Worm (Caenorhabditis elegans) whole organism, L1 larva: ENCODE data around the gene C01G10.1.

Source experiments
- C04F5.9 ChIP-seq: sonication (generic microtip); optimal IDR thresholded peaks from 2 replicates; lab custom pipeline; 2016; ENCODE audit warnings: missing genetic modification characterization, missing compliant biosample characterization
- C34B4.2 ChIP-seq: sonication (generic microtip); optimal IDR thresholded peaks from 2 replicates; lab custom pipeline; 2017; ENCODE audit warnings: mild to moderate bottlenecking, missing genetic modification characterization, missing compliant biosample characterization
- blmp-1 ChIP-seq: fragments of 150-350 bp; optimal IDR thresholded peaks from 2 replicates; lab custom pipeline; 2014; ENCODE audit warnings: missing biosample characterization, missing genetic modification characterization
- ceh-82 ChIP-seq, 3 experiments: fragments of 150-350 bp in 1 of 3; sonication (generic microtip) in 2 of 3; optimal IDR thresholded peaks; 2 replicates each; lab custom pipeline; 2014 to 2017; ENCODE audit warnings: missing biosample characterization in 3 of 3, missing genetic modification characterization in 3 of 3
- ces-1 ChIP-seq: fragments of 150-350 bp; optimal IDR thresholded peaks from 2 replicates; lab custom pipeline; 2014; ENCODE audit warnings: missing biosample characterization, missing genetic modification reagents, missing genetic modification characterization
- dpl-1 ChIP-seq, 3 experiments: fragments of 150-350 bp in 2 of 3; sonication (generic microtip) in 1 of 3; optimal IDR thresholded peaks; 2 replicates each; lab custom pipeline; 2014 to 2017; ENCODE audit warnings: missing biosample characterization in 3 of 3, missing genetic modification characterization in 3 of 3, missing genetic modification reagents in 3 of 3
- dsc-1 ChIP-seq: sonication (generic microtip); optimal IDR thresholded peaks from 2 replicates; lab custom pipeline; 2016; ENCODE audit warnings: mild to moderate bottlenecking, missing genetic modification characterization, missing compliant biosample characterization
- efl-1 ChIP-seq, 4 experiments: fragments of 150-350 bp; optimal IDR thresholded peaks in 3 of 4; peaks in 1 of 4; 1 replicate in 1 of 4; 2 replicates in 3 of 4; lab custom pipeline; 2014; ENCODE audit warnings: missing biosample characterization in 2 of 4, missing genetic modification characterization in 2 of 4, missing genetic modification reagents in 2 of 4
- egl-13 ChIP-seq: sonication (generic microtip); optimal IDR thresholded peaks from 2 replicates; lab custom pipeline; 2016; ENCODE audit warnings: missing genotype, missing genetic modification reagents, missing genetic modification characterization, missing compliant biosample characterization
- egl-27 ChIP-seq, 2 experiments: fragments of 150-350 bp in 1 of 2; sonication (generic microtip); optimal IDR thresholded peaks; 3 replicates each; lab custom pipeline; 2017 to 2018; ENCODE audit warnings: missing biosample characterization in 2 of 2, missing genetic modification characterization in 2 of 2, missing genetic modification reagents in 2 of 2
- elt-2 ChIP-seq: sonication (generic microtip); optimal IDR thresholded peaks from 2 replicates; lab custom pipeline; 2016; ENCODE audit warnings: missing genetic modification characterization, mild to moderate bottlenecking, inconsistent platforms, missing compliant biosample characterization, missing genetic modification reagents
- ets-5 ChIP-seq: fragments of 200-800 bp; sonication (Bioruptor generic); IDR thresholded peaks from 2 replicates; pipeline ENCODE4 v1.3.6; 2022; ENCODE audit warnings: missing genetic modification characterization, missing compliant biosample characterization
- fkh-10 ChIP-seq: sonication (generic microtip); optimal IDR thresholded peaks from 2 replicates; lab custom pipeline; 2017; ENCODE audit warnings: missing biosample characterization, missing genetic modification reagents, missing genetic modification characterization
- fkh-4 ChIP-seq: sonication (generic microtip); optimal IDR thresholded peaks from 2 replicates; lab custom pipeline; 2016; ENCODE audit warnings: missing compliant biosample characterization, missing genetic modification characterization, borderline replicate concordance
- fkh-8 ChIP-seq: sonication (generic microtip); optimal IDR thresholded peaks from 2 replicates; lab custom pipeline; 2016; ENCODE audit warnings: mild to moderate bottlenecking, missing genetic modification characterization, missing compliant biosample characterization
- fos-1 ChIP-seq: fragments of 150-350 bp; optimal IDR thresholded peaks from 2 replicates; lab custom pipeline; 2014; ENCODE audit warnings: missing biosample characterization, missing genetic modification characterization
- hlh-17 ChIP-seq: fragments of 200-800 bp; sonication (Bioruptor generic); optimal IDR thresholded peaks from 2 replicates; lab custom pipeline; 2018; ENCODE audit warnings: missing genetic modification characterization, mild to moderate bottlenecking, missing compliant biosample characterization, moderate library complexity, borderline replicate concordance
- hlh-4 ChIP-seq: sonication (generic microtip); optimal IDR thresholded peaks from 2 replicates; lab custom pipeline; 2016; ENCODE audit warnings: mild to moderate bottlenecking, missing genetic modification characterization, missing compliant biosample characterization
- isw-1 ChIP-seq: fragments of 200-800 bp; sonication (Bioruptor generic); IDR thresholded peaks from 2 replicates; pipeline ENCODE4 v1.3.6; 2022; ENCODE audit warnings: missing genetic modification characterization, missing compliant biosample characterization
- lin-13 ChIP-seq: fragments of 150-350 bp; optimal IDR thresholded peaks from 2 replicates; lab custom pipeline; 2014; ENCODE audit warnings: missing biosample characterization, missing genetic modification reagents, missing genetic modification characterization
- lin-14 ChIP-seq: fragments of 200-800 bp; sonication (Bioruptor generic); optimal IDR thresholded peaks from 2 replicates; lab custom pipeline; 2018; ENCODE audit warnings: mild to moderate bottlenecking, missing genetic modification characterization, moderate library complexity, missing compliant biosample characterization
- lin-15B ChIP-seq: fragments of 150-350 bp; sonication (generic microtip); optimal IDR thresholded peaks from 3 replicates; lab custom pipeline; 2014; ENCODE audit warnings: missing biosample characterization, missing genetic modification characterization
- lin-39 ChIP-seq: fragments of 150-350 bp; optimal IDR thresholded peaks from 2 replicates; lab custom pipeline; 2014; ENCODE audit warnings: missing biosample characterization, missing genetic modification reagents, missing genetic modification characterization
- lir-3 ChIP-seq: sonication (generic microtip); optimal IDR thresholded peaks from 2 replicates; lab custom pipeline; 2016; ENCODE audit warnings: mild to moderate bottlenecking, missing genetic modification characterization, moderate library complexity, missing compliant biosample characterization; ENCODE audit not compliant: poor library complexity
- lsy-2 ChIP-seq, 2 experiments: fragments of 150-350 bp; optimal IDR thresholded peaks; 2 replicates each; lab custom pipeline; 2014; ENCODE audit warnings: missing biosample characterization in 2 of 2, missing genetic modification characterization in 2 of 2
- mab-9 ChIP-seq: fragments of 200-800 bp; sonication (Bioruptor generic); IDR thresholded peaks from 2 replicates; pipeline ENCODE4 v1.3.6; 2022; ENCODE audit warnings: missing genetic modification reagents, missing genetic modification characterization, missing compliant biosample characterization
- mef-2 ChIP-seq: fragments of 150-350 bp; optimal IDR thresholded peaks from 2 replicates; lab custom pipeline; 2014; ENCODE audit warnings: missing biosample characterization, missing genetic modification characterization
- nhr-12 ChIP-seq: sonication (generic microtip); optimal IDR thresholded peaks from 2 replicates; lab custom pipeline; 2017; ENCODE audit warnings: missing biosample characterization, missing genetic modification characterization
- nhr-19 ChIP-seq: fragments of 200-800 bp; sonication (Bioruptor generic); conservative IDR thresholded peaks from 2 replicates; pipeline ENCODE4 v1.3.6; 2022; ENCODE audit warnings: missing genetic modification characterization, missing compliant biosample characterization
- nhr-237 ChIP-seq: fragments of 150-350 bp; optimal IDR thresholded peaks from 2 replicates; lab custom pipeline; 2014; ENCODE audit warnings: missing biosample characterization, missing genetic modification characterization
- nhr-28 ChIP-seq: fragments of 150-350 bp; optimal IDR thresholded peaks from 2 replicates; lab custom pipeline; 2014; ENCODE audit warnings: missing biosample characterization, missing genetic modification characterization
- nhr-47 ChIP-seq: sonication (generic microtip); optimal IDR thresholded peaks from 2 replicates; lab custom pipeline; 2016; ENCODE audit warnings: mild to moderate bottlenecking, missing genetic modification characterization, moderate library complexity, missing compliant biosample characterization
- nhr-76 ChIP-seq: sonication (generic microtip); optimal IDR thresholded peaks from 2 replicates; lab custom pipeline; 2017; ENCODE audit warnings: missing biosample characterization, missing genetic modification characterization
- nhr-84 ChIP-seq: sonication (generic microtip); optimal IDR thresholded peaks from 2 replicates; lab custom pipeline; 2017; ENCODE audit warnings: missing biosample characterization, missing genetic modification characterization
- nhr-90 ChIP-seq: sonication (generic microtip); optimal IDR thresholded peaks from 2 replicates; lab custom pipeline; 2016; ENCODE audit warnings: mild to moderate bottlenecking, missing genetic modification characterization, missing compliant biosample characterization; ENCODE audit not compliant: poor library complexity
- rnt-1 ChIP-seq: sonication (generic microtip); optimal IDR thresholded peaks from 2 replicates; lab custom pipeline; 2016; ENCODE audit warnings: mild to moderate bottlenecking, missing genetic modification characterization, moderate library complexity, missing compliant biosample characterization
- skn-1 ChIP-seq: fragments of 150-350 bp; optimal IDR thresholded peaks from 2 replicates; lab custom pipeline; 2014; ENCODE audit warnings: missing biosample characterization, missing genetic modification characterization
- snpc-4 ChIP-seq: fragments of 150-350 bp; optimal IDR thresholded peaks from 2 replicates; lab custom pipeline; 2014; ENCODE audit warnings: missing biosample characterization, missing genetic modification characterization
- sptf-1 ChIP-seq: fragments of 150-350 bp; optimal IDR thresholded peaks from 2 replicates; lab custom pipeline; 2014; ENCODE audit warnings: missing biosample characterization, missing genetic modification characterization
- swsn-7 ChIP-seq: sonication (generic microtip); optimal IDR thresholded peaks from 2 replicates; lab custom pipeline; 2016; ENCODE audit warnings: missing genetic modification characterization, missing compliant biosample characterization
- tbx-2 ChIP-seq: sonication (generic microtip); optimal IDR thresholded peaks from 2 replicates; lab custom pipeline; 2016; ENCODE audit warnings: missing genetic modification characterization, missing compliant biosample characterization
- unc-30 ChIP-seq: sonication (generic microtip); optimal IDR thresholded peaks from 2 replicates; lab custom pipeline; 2017; ENCODE audit warnings: missing biosample characterization, missing genetic modification characterization
- unc-86 ChIP-seq: sonication (generic microtip); optimal IDR thresholded peaks from 2 replicates; lab custom pipeline; 2016; ENCODE audit warnings: missing genetic modification characterization, missing compliant biosample characterization
- zag-1 ChIP-seq: fragments of 150-350 bp; optimal IDR thresholded peaks from 2 replicates; lab custom pipeline; 2014; ENCODE audit warnings: missing biosample characterization, missing genetic modification characterization
- ztf-11 ChIP-seq, 2 experiments: sonication (generic microtip); optimal IDR thresholded peaks; 2 replicates each; lab custom pipeline; 2016 to 2017; ENCODE audit warnings: missing genetic modification characterization in 2 of 2, missing biosample characterization in 1 of 2, missing compliant biosample characterization in 1 of 2

The C01G10.1 gene

ce11 chrV:15071015-15071810 is 28.3 kb upstream of the C01G10.1 start, which contains the start of gene unc-76 (continued):
- TF ChIP-seq nhr-84: no peak
- no peak for TF ChIP-seq nhr-12 (tag; lab: Kevin White, UChicago)
- no peak for TF ChIP-seq ces-1 (GFP tag; lab: Kevin White, UChicago)
- TF ChIP-seq dpl-1 (GFP tag; optimal IDR thresholded peaks at IDR 0.05; lab: Kevin White, UChicago): peak; percentile 49 to 59 (median 57)
- TF ChIP-seq fos-1 (tag; lab: Kevin White, UChicago): peak; percentile 77
- peak; percentile 40 for TF ChIP-seq fkh-4 (tag; lab: Kevin White, UChicago)
- TF ChIP-seq C34B4.2 (tag; lab: Kevin White, UChicago): no peak
- TF ChIP-seq, all 84 proteins: peak for 52

ce11 chrV:15072738-15073137 is 26.8 kb upstream of the C01G10.1 start:
- TF ChIP-seq rnt-1 (tag; lab: Kevin White, UChicago) (no peak), lin-14 (peak; percentile 64)

ce11 chrV:15074907-15075306 is 24.6 kb upstream of the C01G10.1 start:
- no peak for TF ChIP-seq nhr-76 (tag; lab: Kevin White, UChicago)
- TF ChIP-seq swsn-7: no peak
- no peak for TF ChIP-seq egl-13 (tag; lab: Kevin White, UChicago)
- TF ChIP-seq nhr-19 (GFP tag; lab: Robert Waterston, UW): no peak
- no peak for TF ChIP-seq nhr-237 (tag; lab: Kevin White, UChicago)
- no peak for TF ChIP-seq C04F5.9 (tag; lab: Kevin White, UChicago)
- TF ChIP-seq mef-2: no peak
- no peak for TF ChIP-seq lin-15B
- no peak for TF ChIP-seq lin-39 (tag; lab: Kevin White, UChicago)
- no peak for TF ChIP-seq hlh-17 (GFP tag; lab: Kevin White, UChicago)
- peak; percentile 23 for TF ChIP-seq rnt-1 (tag; lab: Kevin White, UChicago)
- no peak for TF ChIP-seq fos-1 (tag; lab: Kevin White, UChicago)
- no peak for TF ChIP-seq tbx-2 (tag; lab: Kevin White, UChicago)
- no peak for TF ChIP-seq hlh-4 (tag; lab: Kevin White, UChicago)
- TF ChIP-seq egl-27 (tag; optimal IDR thresholded peaks at IDR 0.05; lab: Kevin White, UChicago): no peak
- no peak for TF ChIP-seq snpc-4 (tag; lab: Kevin White, UChicago)
- TF ChIP-seq dpl-1 (GFP tag; optimal IDR thresholded peaks at IDR 0.05; lab: Kevin White, UChicago): peak in 1 of 3 experiments; percentile 7
- no peak for TF ChIP-seq nhr-84
- no peak for TF ChIP-seq ets-5
- no peak for TF ChIP-seq nhr-90 (tag; lab: Kevin White, UChicago)
- peak in 2 of 3 experiments; percentile 16 to 48 for TF ChIP-seq ceh-82 (tag; optimal IDR thresholded peaks at IDR 0.05; lab: Kevin White, UChicago)
- TF ChIP-seq lir-3 (tag; lab: Kevin White, UChicago): no peak
- no peak for TF ChIP-seq mab-9 (GFP tag; lab: Robert Waterston, UW)
- no peak for TF ChIP-seq unc-86
- no peak for TF ChIP-seq unc-30 (tag; lab: Kevin White, UChicago)
- TF ChIP-seq elt-2 (tag; lab: Kevin White, UChicago): no peak
- no peak for TF ChIP-seq nhr-12 (tag; lab: Kevin White, UChicago)
- TF ChIP-seq nhr-47: peak; percentile 11
- peak; percentile 12 to 24 for TF ChIP-seq efl-1 (optimal IDR thresholded peaks at IDR 0.05; lab: Kevin White, UChicago)
- peak in 1 of 2 experiments; percentile 11 for TF ChIP-seq efl-1 (GFP tag; optimal IDR thresholded peaks at IDR 0.05 in 1 of 2; lab: Kevin White, UChicago)
- no peak for TF ChIP-seq zag-1 (tag; lab: Kevin White, UChicago)
- TF ChIP-seq sptf-1 (tag; lab: Kevin White, UChicago): no peak
- TF ChIP-seq nhr-28 (tag; lab: Kevin White, UChicago): no peak
- peak in 1 of 2 experiments; percentile 36 for TF ChIP-seq lsy-2 (tag; optimal IDR thresholded peaks at IDR 0.05; lab: Kevin White, UChicago)
- TF ChIP-seq fkh-10 (GFP tag; lab: Kevin White, UChicago): peak; percentile 23
- no peak for TF ChIP-seq isw-1 (GFP tag; lab: Robert Waterston, UW)
- TF ChIP-seq lin-13 (GFP tag; lab: Kevin White, UChicago): no peak
- peak; percentile 68 for TF ChIP-seq lin-14
- TF ChIP-seq ztf-11 (tag; optimal IDR thresholded peaks at IDR 0.05; lab: Kevin White, UChicago): no peak
- TF ChIP-seq blmp-1 (tag; lab: Kevin White, UChicago): no peak
- no peak for TF ChIP-seq fkh-8
- TF ChIP-seq skn-1: no peak
- TF ChIP-seq dsc-1: no peak
- TF ChIP-seq ces-1 (GFP tag; lab: Kevin White, UChicago): no peak
